Fruit fly (Drosophila melanogaster): Measurements from ENCODE around the gene CG45075.

Gene CG45075

DNA sequence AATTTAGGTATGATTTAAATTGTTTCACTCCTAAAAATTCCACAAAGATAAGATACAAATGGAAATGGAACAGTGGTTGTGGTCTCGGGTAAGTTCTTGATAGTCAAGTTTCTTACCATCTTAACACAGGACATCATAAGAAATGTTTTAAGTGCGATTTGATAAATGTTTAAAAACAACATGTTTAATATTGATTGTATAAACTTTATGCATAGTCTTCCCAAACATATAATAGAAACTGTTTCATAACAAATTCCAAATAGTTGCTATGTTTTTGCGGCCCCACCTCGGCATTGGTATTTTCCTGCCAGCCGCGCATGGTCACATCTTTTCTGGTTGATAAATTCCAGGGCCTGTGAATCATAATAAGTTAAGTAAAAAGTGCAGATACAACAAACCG lies 33.6 kb downstream of the CG45075 start, which contains the start of gene Arpc4 (continued):
- TF ChIP-seq CG11247 (GFP tag; IDR thresholded peaks at IDR 0.05) (peak; percentile 60), CG30020 (tag; optimal IDR thresholded peaks at IDR 0.05) (peak; percentile 81), CTCF (GFP tag; optimal IDR thresholded peaks at IDR 0.05) (peak; percentile 58), croc (GFP tag; conservative IDR thresholded peaks at IDR 0.05) (peak; percentile 29; the same call in 1 of the 3 replicates), br (optimal IDR thresholded peaks at IDR 0.05) (no peak), Fer1 (GFP tag; optimal IDR thresholded peaks at IDR 0.05) (no peak), pzg (GFP tag; optimal IDR thresholded peaks at IDR 0.05) (peak; percentile 66), zen2 (GFP tag; IDR thresholded peaks at IDR 0.05; ENCODE audit: partially characterized antibody) (no peak), insv (GFP tag; optimal IDR thresholded peaks at IDR 0.05) (no peak), CG2202 (tag; optimal IDR thresholded peaks at IDR 0.05) (peak; percentile 14), D19A (tag; optimal IDR thresholded peaks at IDR 0.05) (peak; percentile 10), CG15269 (tag; optimal IDR thresholded peaks at IDR 0.05) (no peak), tin (GFP tag; optimal IDR thresholded peaks at IDR 0.05) (peak; percentile 46), CG15601 (tag; optimal IDR thresholded peaks at IDR 0.05) (peak; percentile 27), CG9215 (GFP tag; IDR thresholded peaks at IDR 0.05) (peak; percentile 40; the same call in 1 of the 2 replicates), YL-1 (GFP tag; optimal IDR thresholded peaks at IDR 0.05) (peak; percentile 44), dan (GFP tag; IDR thresholded peaks at IDR 0.05) (no peak), gcm (GFP tag; optimal IDR thresholded peaks at IDR 0.05) (no peak), Vsx1 (GFP tag; optimal IDR thresholded peaks at IDR 0.05) (no peak), tna (GFP tag; IDR thresholded peaks at IDR 0.05; ENCODE audit: partially characterized antibody) (no peak), CG4360 (GFP tag; IDR thresholded peaks at IDR 0.05) (no peak), Antp (GFP tag; optimal IDR thresholded peaks at IDR 0.05) (peak; percentile 34), tll (GFP tag; optimal IDR thresholded peaks at IDR 0.05) (no peak), CG12155 (GFP tag; optimal IDR thresholded peaks at IDR 0.05) (peak; percentile 45), Abd-B (GFP tag; optimal IDR thresholded peaks at IDR 0.05) (peak; percentile 15), CG6175 (GFP tag; IDR thresholded peaks at IDR 0.05) (no peak), odd (GFP tag; optimal IDR thresholded peaks at IDR 0.05) (no peak), mld (GFP tag; IDR thresholded peaks at IDR 0.05; ENCODE audit: partially characterized antibody) (no peak), twi (tag; optimal IDR thresholded peaks at IDR 0.05) (no peak), yki (optimal IDR thresholded peaks at IDR 0.05) (no peak), nom (GFP tag; optimal IDR thresholded peaks at IDR 0.05) (no peak), CG12744 (GFP tag; optimal IDR thresholded peaks at IDR 0.05) (peak; percentile 2), gfzf (GFP tag; optimal IDR thresholded peaks at IDR 0.05) (peak; percentile 80), CHES-1-like (GFP tag; optimal IDR thresholded peaks at IDR 0.05) (peak; percentile 50), CG9817 (tag; optimal IDR thresholded peaks at IDR 0.05) (peak; percentile 56), Hand (GFP tag; optimal IDR thresholded peaks at IDR 0.05) (no peak), cwo (GFP tag; optimal IDR thresholded peaks at IDR 0.05) (no peak), Dip2 (GFP tag; IDR thresholded peaks at IDR 0.05) (no peak), sens-2 (GFP tag; IDR thresholded peaks at IDR 0.05) (no peak), otp (GFP tag; IDR thresholded peaks at IDR 0.05) (no peak), Myb (GFP tag; optimal IDR thresholded peaks at IDR 0.05) (peak; percentile 60), tap (tag; optimal IDR thresholded peaks at IDR 0.05) (no peak), CG1792 (GFP tag; optimal IDR thresholded peaks at IDR 0.05) (no peak), bcd (GFP tag; optimal IDR thresholded peaks at IDR 0.05) (no peak), CG42726 (GFP tag; IDR thresholded peaks at IDR 0.05; ENCODE audit: partially characterized antibody) (no peak), Sry-δ (GFP tag; optimal IDR thresholded peaks at IDR 0.05) (peak; percentile 44), CG10959 (GFP tag; IDR thresholded peaks at IDR 0.05) (no peak), CG2199 (GFP tag; IDR thresholded peaks at IDR 0.05) (0 out of 3 replicates have a peak, but pooled peaks have one; percentile 37), ash1 (GFP tag; optimal IDR thresholded peaks at IDR 0.05) (no peak), CG14014 (GFP tag; IDR thresholded peaks at IDR 0.05) (0 out of 2 replicates have a peak, but pooled peaks have one; percentile 52), CG34376 (GFP tag; optimal IDR thresholded peaks at IDR 0.05) (no peak), Hr3 (GFP tag; optimal IDR thresholded peaks at IDR 0.05) (peak; percentile 30)

Data from whole organism, embryonic.